Fruit fly (Drosophila melanogaster): ENCODE results near the gene CG7523.

CG7523 gene

dm6 chr3R:17680639-17681302 is 10.1 kb upstream of the CG7523 start (continued):
- TF ChIP-seq CG9609 (GFP tag; optimal IDR thresholded peaks at IDR 0.05) (peak; percentile 3), CG17359 (tag; optimal IDR thresholded peaks at IDR 0.05) (peak; percentile 18), Ets65A (GFP tag) (peak; percentile 49), ewg (GFP tag; optimal IDR thresholded peaks at IDR 0.05) (peak; percentile 16), abd-A (tag; optimal IDR thresholded peaks at IDR 0.05) (no peak), Chrac-16 (GFP tag; optimal IDR thresholded peaks at IDR 0.05) (peak; percentile 31), Vsx1 (GFP tag; optimal IDR thresholded peaks at IDR 0.05) (peak; percentile 83), sob (GFP tag; IDR thresholded peaks at IDR 0.05) (no peak), Meics (GFP tag; optimal IDR thresholded peaks at IDR 0.05) (peak; percentile 58), Oli (tag; optimal IDR thresholded peaks at IDR 0.05) (peak; percentile 57), CG9437 (GFP tag; optimal IDR thresholded peaks at IDR 0.05) (peak; percentile 61), kni (GFP tag; optimal IDR thresholded peaks at IDR 0.05) (peak; percentile 62), ham (GFP tag; IDR thresholded peaks at IDR 0.05) (no peak), row (GFP tag; IDR thresholded peaks at IDR 0.05) (peak; percentile 82), az2 (GFP tag; optimal IDR thresholded peaks at IDR 0.05) (peak; percentile 30), lov (optimal IDR thresholded peaks at IDR 0.05) (no peak), lov (GFP tag; IDR thresholded peaks at IDR 0.05) (0 out of 3 replicates have a peak, but pooled peaks have one; percentile 53), NFAT (GFP tag; IDR thresholded peaks at IDR 0.05) (no peak), ftz-f1 (GFP tag; optimal IDR thresholded peaks at IDR 0.05) (no peak), Nf-YA (GFP tag; IDR thresholded peaks at IDR 0.05) (no peak), CG5180 (GFP tag; optimal IDR thresholded peaks at IDR 0.05) (peak; percentile 52), CG11504 (tag; optimal IDR thresholded peaks at IDR 0.05) (peak; percentile 71), dpn (GFP tag; optimal IDR thresholded peaks at IDR 0.05) (peak in 1 of 2 experiments; percentile 29), CG2120 (GFP tag; optimal IDR thresholded peaks at IDR 0.05) (peak; percentile 36), Dip3 (GFP tag; optimal IDR thresholded peaks at IDR 0.05) (peak; percentile 1), CG7839 (tag; optimal IDR thresholded peaks at IDR 0.05) (peak; percentile 50), Ada2b (GFP tag; IDR thresholded peaks at IDR 0.05) (0 out of 2 replicates have a peak, but pooled peaks have one; percentile 13), CG12942 (GFP tag; optimal IDR thresholded peaks at IDR 0.05) (peak; percentile 38), CG12659 (GFP tag; optimal IDR thresholded peaks at IDR 0.05) (peak; percentile 43), Spps (tag; optimal IDR thresholded peaks at IDR 0.05) (peak; percentile 32), CG12104 (GFP tag; optimal IDR thresholded peaks at IDR 0.05) (peak; percentile 13), pfk (GFP tag; optimal IDR thresholded peaks at IDR 0.05) (no peak), CG18619 (GFP tag; optimal IDR thresholded peaks at IDR 0.05) (peak; percentile 39), hth (optimal IDR thresholded peaks at IDR 0.05) (no peak), ssp (GFP tag; IDR thresholded peaks at IDR 0.05) (no peak), PHDP (tag; optimal IDR thresholded peaks at IDR 0.05) (peak; percentile 22), sens-2 (GFP tag; IDR thresholded peaks at IDR 0.05) (no peak), CG15696 (tag; optimal IDR thresholded peaks at IDR 0.05) (peak; percentile 17), Xbp1 (GFP tag; optimal IDR thresholded peaks at IDR 0.05) (peak; percentile 55), ATbp (GFP tag; optimal IDR thresholded peaks at IDR 0.05) (peak; percentile 46), CG10209 (GFP tag; optimal IDR thresholded peaks at IDR 0.05) (peak; percentile 38), CG14667 (GFP tag; IDR thresholded peaks at IDR 0.05) (no peak), CG6813 (GFP tag; optimal IDR thresholded peaks at IDR 0.05) (peak; percentile 17), dmrt99B (tag; optimal IDR thresholded peaks at IDR 0.05) (peak; percentile 41), CG10565 (GFP tag; optimal IDR thresholded peaks at IDR 0.05) (no peak), slp2 (GFP tag; optimal IDR thresholded peaks at IDR 0.05) (no peak), CG7372 (GFP tag; IDR thresholded peaks at IDR 0.05) (no peak), CG1603 (tag; optimal IDR thresholded peaks at IDR 0.05) (no peak), CG1233 (GFP tag; optimal IDR thresholded peaks at IDR 0.05) (peak; percentile 34), odd (GFP tag; optimal IDR thresholded peaks at IDR 0.05) (peak; percentile 53)
